Worm (Caenorhabditis elegans) whole organism, L4/young adult: ENCODE results near the gene nfx-1.

Experiments used
- W03F9.2 ChIP-seq: fragments of 150-350 bp; optimal IDR thresholded peaks from 2 replicates; lab custom pipeline; 2014; ENCODE audit warnings: missing biosample characterization, missing genetic modification characterization
- dao-5 ChIP-seq: sonication (generic microtip); optimal IDR thresholded peaks from 2 replicates; lab custom pipeline; 2016; ENCODE audit warnings: missing genotype, missing genetic modification characterization, moderate library complexity, missing compliant biosample characterization
- him-1 ChIP-seq: sonication (generic microtip); optimal IDR thresholded peaks from 2 replicates; lab custom pipeline; 2016; ENCODE audit warnings: missing genotype, missing genetic modification reagents, missing genetic modification characterization, missing compliant biosample characterization

ce11 chrIII:6382987-6383602 lies 7.9 kb downstream of the nfx-1 start, which contains the start of gene let-716:
- no peak for TF ChIP-seq him-1 (tag; lab: Kevin White, UChicago)
- TF ChIP-seq dao-5 (tag; lab: Kevin White, UChicago), result no peak
- no peak for TF ChIP-seq W03F9.2 (tag; lab: Kevin White, UChicago)
